Worm (Caenorhabditis elegans) whole organism, young adult: ENCODE data around the gene clec-206.
A peak's percentile ranks its signal among the peaks of the same experiment; 100 is the strongest.

Source experiments
- B0019.2 ChIP-seq: fragments of 200-800 bp; sonication (Bioruptor generic); conservative IDR thresholded peaks from 2 replicates; pipeline ENCODE4 v1.3.6; 2022; ENCODE audit warnings: missing genetic modification reagents, missing genetic modification characterization, missing compliant biosample characterization
- B0035.1 ChIP-seq: sonication (generic microtip); optimal IDR thresholded peaks from 2 replicates; lab custom pipeline; 2016; ENCODE audit warnings: missing genetic modification characterization, mild to moderate bottlenecking, missing compliant biosample characterization, missing genotype, missing genetic modification reagents
- B0336.3 ChIP-seq: fragments of 200-800 bp; sonication (Bioruptor generic); IDR thresholded peaks from 2 replicates; pipeline ENCODE4 v1.3.6; 2022; ENCODE audit warnings: missing genetic modification characterization, missing compliant biosample characterization
- F39B2.1 ChIP-seq: fragments of 200-800 bp; sonication (Bioruptor generic); IDR thresholded peaks from 2 replicates; pipeline ENCODE4 v1.3.6; 2022; ENCODE audit warnings: missing genetic modification reagents, missing genetic modification characterization, missing compliant biosample characterization
- T07F8.4 ChIP-seq: sonication (generic microtip); optimal IDR thresholded peaks from 2 replicates; lab custom pipeline; 2016; ENCODE audit warnings: mild to moderate bottlenecking, missing genetic modification characterization, moderate library complexity, missing compliant biosample characterization
- attf-3 ChIP-seq: fragments of 200-800 bp; sonication (Bioruptor generic); conservative IDR thresholded peaks from 2 replicates; pipeline ENCODE4 v1.3.6; 2022; ENCODE audit warnings: missing genetic modification reagents, missing genetic modification characterization, missing compliant biosample characterization
- ceh-27 ChIP-seq: fragments of 200-800 bp; sonication (Bioruptor generic); optimal IDR thresholded peaks from 2 replicates; lab custom pipeline; 2018; ENCODE audit warnings: mild to moderate bottlenecking, missing genetic modification characterization, moderate library complexity, missing compliant biosample characterization
- ceh-58 ChIP-seq: fragments of 200-800 bp; sonication (Bioruptor generic); IDR thresholded peaks from 2 replicates; pipeline ENCODE4 v1.3.6; 2022; ENCODE audit warnings: missing genetic modification characterization, missing compliant biosample characterization
- dpl-1 ChIP-seq: fragments of 150-350 bp; optimal IDR thresholded peaks from 2 replicates; lab custom pipeline; 2014; ENCODE audit warnings: missing biosample characterization, missing genetic modification reagents, missing genetic modification characterization
- egl-18 ChIP-seq: fragments of 200-800 bp; sonication (Bioruptor generic); IDR thresholded peaks from 2 replicates; pipeline ENCODE4 v1.3.6; 2022; ENCODE audit warnings: missing genetic modification reagents, missing genetic modification characterization, missing compliant biosample characterization
- egrh-3 ChIP-seq: fragments of 200-800 bp; sonication (Bioruptor generic); IDR thresholded peaks from 2 replicates; pipeline ENCODE4 v1.3.6; 2022; ENCODE audit warnings: missing genetic modification reagents, missing genetic modification characterization, missing compliant biosample characterization
- gei-17 ChIP-seq: fragments of 200-800 bp; sonication (Bioruptor generic); optimal IDR thresholded peaks from 2 replicates; lab custom pipeline; 2018; ENCODE audit warnings: mild to moderate bottlenecking, missing genetic modification characterization, missing compliant biosample characterization
- him-1 ChIP-seq: sonication (generic microtip); optimal IDR thresholded peaks from 2 replicates; lab custom pipeline; 2016; ENCODE audit warnings: missing genotype, missing genetic modification reagents, missing genetic modification characterization, missing compliant biosample characterization
- hsf-1 ChIP-seq: fragments of 200-800 bp; sonication (Bioruptor generic); IDR thresholded peaks from 2 replicates; pipeline ENCODE4 v1.3.6; 2022; ENCODE audit warnings: missing genetic modification reagents, missing genetic modification characterization, missing compliant biosample characterization
- lin-26 ChIP-seq: fragments of 200-800 bp; sonication (Bioruptor generic); IDR thresholded peaks from 2 replicates; pipeline ENCODE4 v1.3.6; 2022; ENCODE audit warnings: missing genetic modification reagents, missing genetic modification characterization, missing compliant biosample characterization
- lin-35 ChIP-seq, 3 experiments: fragments of 150-350 bp in 2 of 3; sonication (generic microtip) in 1 of 3; optimal IDR thresholded peaks; 2 replicates each; lab custom pipeline; 2014 to 2018; ENCODE audit warnings: missing biosample characterization in 3 of 3, missing genetic modification characterization in 3 of 3, missing genetic modification reagents in 3 of 3
- madf-3 ChIP-seq: fragments of 200-800 bp; sonication (Bioruptor generic); IDR thresholded peaks from 2 replicates; pipeline ENCODE4 v1.3.6; 2022; ENCODE audit warnings: missing genetic modification reagents, missing genetic modification characterization, missing compliant biosample characterization
- mxl-1 ChIP-seq: sonication (generic microtip); optimal IDR thresholded peaks from 2 replicates; lab custom pipeline; 2016; ENCODE audit warnings: missing genetic modification characterization, missing compliant biosample characterization
- nfyb-1 ChIP-seq: fragments of 200-800 bp; sonication (Bioruptor generic); IDR thresholded peaks from 2 replicates; pipeline ENCODE4 v1.3.6; 2022; ENCODE audit warnings: missing genetic modification reagents, missing genetic modification characterization, missing compliant biosample characterization
- nhr-120 ChIP-seq: fragments of 200-800 bp; sonication (Bioruptor generic); IDR thresholded peaks from 2 replicates; pipeline ENCODE4 v1.3.6; 2022; ENCODE audit warnings: missing genetic modification characterization, missing compliant biosample characterization
- nhr-80 ChIP-seq: sonication (generic microtip); optimal IDR thresholded peaks from 2 replicates; lab custom pipeline; 2016; ENCODE audit warnings: missing genetic modification characterization, missing compliant biosample characterization
- nhr-90 ChIP-seq: sonication (generic microtip); optimal IDR thresholded peaks from 2 replicates; lab custom pipeline; 2016; ENCODE audit warnings: missing genotype, mild to moderate bottlenecking, missing genetic modification characterization, missing compliant biosample characterization
- repo-1 ChIP-seq: sonication (generic microtip); optimal IDR thresholded peaks from 2 replicates; lab custom pipeline; 2017; ENCODE audit warnings: mild to moderate bottlenecking, missing genetic modification characterization, missing compliant biosample characterization
- rpc-1 ChIP-seq, 2 experiments: fragments of 150-350 bp in 1 of 2; sonication (generic microtip) in 1 of 2; optimal IDR thresholded peaks; 2 replicates each; lab custom pipeline; 2014 to 2018; ENCODE audit warnings: missing biosample characterization in 1 of 2, missing genetic modification characterization in 1 of 2, missing genetic modification reagents in 1 of 2, missing genotype in 1 of 2
- sea-2 ChIP-seq: fragments of 200-800 bp; sonication (Bioruptor generic); IDR thresholded peaks from 2 replicates; pipeline ENCODE4 v1.3.6; 2022; ENCODE audit warnings: missing genetic modification characterization, missing compliant biosample characterization
- tbp1 ChIP-seq: fragments of 200-800 bp; sonication (Bioruptor generic); optimal IDR thresholded peaks from 2 replicates; lab custom pipeline; 2018; ENCODE audit warnings: mild to moderate bottlenecking, missing genetic modification characterization, missing compliant biosample characterization
- unc-130 ChIP-seq: sonication (generic microtip); optimal IDR thresholded peaks from 2 replicates; lab custom pipeline; 2016; ENCODE audit warnings: missing genetic modification reagents, missing genetic modification characterization, missing compliant biosample characterization
- zfh-2 ChIP-seq: fragments of 200-800 bp; sonication (Bioruptor generic); conservative IDR thresholded peaks from 2 replicates; pipeline ENCODE4 v1.3.6; 2022; ENCODE audit warnings: missing genetic modification reagents, missing genetic modification characterization, missing compliant biosample characterization
- zim-3 ChIP-seq: sonication (generic microtip); optimal IDR thresholded peaks from 2 replicates; lab custom pipeline; 2017; ENCODE audit warnings: mild to moderate bottlenecking, missing genetic modification characterization, moderate library complexity, missing compliant biosample characterization
- ztf-18 ChIP-seq: sonication (generic microtip); optimal IDR thresholded peaks from 2 replicates; lab custom pipeline; 2016; ENCODE audit warnings: missing genotype, mild to moderate bottlenecking, missing genetic modification characterization, missing compliant biosample characterization

clec-206 gene

DNA sequence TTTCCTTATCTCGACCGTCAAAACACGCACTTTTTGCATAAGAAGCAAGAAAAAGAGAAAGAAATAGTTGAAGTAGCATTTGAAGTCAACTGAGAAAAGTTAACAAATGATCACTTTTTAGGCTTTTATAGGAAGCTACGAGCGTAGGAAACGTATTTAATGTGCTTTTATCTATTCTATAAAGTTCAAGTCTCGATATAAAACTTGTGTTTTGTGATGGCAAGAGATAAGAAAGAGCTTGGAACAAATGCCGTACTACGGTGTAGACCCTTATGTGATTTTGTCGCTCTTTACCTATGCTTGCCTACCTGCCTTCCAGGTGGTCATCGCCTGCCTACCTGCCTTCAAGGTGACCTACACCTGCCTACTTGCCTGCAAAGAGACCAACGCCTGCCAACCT lies at the start of gene clec-206:
clec-206 (minus strand) TSS at position 101 of the 400 bp plus-strand sequence.
- 0 out of 2 replicates have a peak, but pooled peaks have one; percentile 6 for TF ChIP-seq zfh-2 (GFP tag; lab: Robert Waterston, UW)
- no peak for TF ChIP-seq ztf-18 (tag; lab: Kevin White, UChicago)
- 0 out of 2 replicates have a peak, but pooled peaks have one; percentile 38 for TF ChIP-seq ceh-58 (GFP tag; lab: Robert Waterston, UW)
- no peak for TF ChIP-seq gei-17 (GFP tag; lab: Kevin White, UChicago)

DNA sequence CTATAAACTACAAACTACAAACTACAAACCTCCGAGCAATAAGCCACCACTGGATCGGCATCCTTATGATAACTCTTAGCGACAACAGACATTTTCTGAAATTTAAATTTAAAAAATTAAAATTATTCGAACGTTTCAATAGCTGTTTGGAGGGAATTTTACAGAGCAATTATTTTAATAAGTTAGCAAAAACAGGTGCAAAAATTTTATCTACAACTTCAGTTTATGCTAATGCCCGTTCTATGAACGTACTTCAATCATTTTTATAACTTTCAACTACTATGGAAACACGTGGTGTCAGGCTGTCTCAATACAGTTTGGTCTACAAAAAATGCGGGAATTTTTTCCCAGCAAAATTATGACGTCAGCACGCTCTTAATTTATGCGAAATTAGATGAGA lies 49.4 kb upstream of the clec-206 start, which contains the start of gene comt-5:
comt-5 (minus strand) TSS at position 101 of the 400 bp plus-strand sequence.
- TF ChIP-seq unc-130 (GFP tag; lab: Kevin White, UChicago): no peak
- TF ChIP-seq him-1 (tag; lab: Kevin White, UChicago): no peak
- no peak for TF ChIP-seq ceh-27 (GFP tag; lab: Kevin White, UChicago)
- no peak for TF ChIP-seq ceh-58 (GFP tag; lab: Robert Waterston, UW)
- no peak for TF ChIP-seq rpc-1 (optimal IDR thresholded peaks at IDR 0.05; lab: Kevin White, UChicago)
- TF ChIP-seq rpc-1 (tag; optimal IDR thresholded peaks at IDR 0.05; lab: Kevin White, UChicago): no peak
- no peak for TF ChIP-seq mxl-1
- TF ChIP-seq F39B2.1 (GFP tag; lab: Robert Waterston, UW): no peak
- TF ChIP-seq attf-3: no peak
- no peak for TF ChIP-seq nhr-90 (tag; lab: Kevin White, UChicago)
- TF ChIP-seq B0019.2 (GFP tag; lab: Robert Waterston, UW): no peak
- no peak for TF ChIP-seq nhr-120 (GFP tag; lab: Robert Waterston, UW)
- no peak for TF ChIP-seq zim-3 (tag; lab: Kevin White, UChicago)

DNA sequence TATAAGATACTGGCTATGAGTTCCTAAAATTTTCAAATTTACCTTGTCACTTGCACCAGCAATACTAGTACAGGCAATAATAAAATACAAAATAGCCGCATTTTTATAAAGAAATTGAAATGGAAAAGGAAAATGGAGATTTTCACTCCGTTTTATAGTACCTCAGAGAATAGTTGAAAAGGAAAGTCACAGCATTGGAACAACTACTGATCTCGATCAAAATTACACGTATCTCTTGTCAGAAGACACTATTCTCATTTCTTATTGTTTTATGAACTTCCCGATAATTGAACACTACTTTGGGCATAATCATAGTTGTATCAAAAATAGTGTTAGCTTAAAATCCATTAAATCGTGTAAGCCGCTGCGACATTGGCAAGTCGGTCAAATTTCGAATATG lies 47.4 kb upstream of the clec-206 start, which contains the start of gene Y40B10A.11:
Y40B10A.11 (minus strand) TSS at position 101 of the 400 bp plus-strand sequence.
- TF ChIP-seq sea-2 (GFP tag; lab: Robert Waterston, UW) (no peak), T07F8.4 (tag; lab: Kevin White, UChicago) (no peak), tbp1 (no peak), lin-35 (GFP tag; optimal IDR thresholded peaks at IDR 0.05; lab: Kevin White, UChicago) (no peak), dpl-1 (GFP tag; lab: Kevin White, UChicago) (no peak)
- TF ChIP-seq, all 124 proteins: peak for 0

DNA sequence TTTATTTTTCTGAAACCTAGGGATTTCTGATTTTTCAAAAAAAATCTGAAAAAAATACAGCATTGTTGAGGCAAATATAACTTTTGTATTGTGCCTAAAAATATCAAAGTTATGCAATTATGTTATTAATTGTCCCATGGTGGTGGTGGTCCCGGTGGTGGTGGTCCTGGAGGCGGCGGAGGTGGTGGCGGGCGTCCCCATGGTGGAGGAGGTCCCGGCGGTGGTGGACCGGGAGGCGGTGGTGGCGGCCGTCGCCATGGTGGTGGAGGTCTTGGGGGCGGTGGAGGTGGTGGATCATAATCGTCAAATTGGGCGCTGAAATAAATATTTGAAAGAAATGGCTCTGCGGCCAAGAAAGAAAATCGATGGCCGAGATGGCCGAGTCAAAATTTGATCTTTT lies 46.7 kb upstream of the clec-206 start:
- TF ChIP-seq madf-3 (GFP tag; lab: Robert Waterston, UW) (0 out of 2 replicates have a peak, but pooled peaks have one; percentile 38), hsf-1 (0 out of 2 replicates have a peak, but pooled peaks have one; percentile 8), repo-1 (tag; lab: Kevin White, UChicago) (no peak), B0035.1 (tag; lab: Kevin White, UChicago) (no peak), zfh-2 (GFP tag; lab: Robert Waterston, UW) (peak; percentile 93), egl-18 (GFP tag; lab: Robert Waterston, UW) (0 out of 2 replicates have a peak, but pooled peaks have one; percentile 28), lin-26 (0 out of 2 replicates have a peak, but pooled peaks have one; percentile 48), egrh-3 (GFP tag; lab: Robert Waterston, UW) (peak; percentile 97), B0336.3 (GFP tag; lab: Robert Waterston, UW) (no peak)
- TF ChIP-seq, all 124 proteins: peak for 6

ce11 chrV:2050136-2050535 lies 46.0 kb upstream of the clec-206 start, which contains the start of gene comt-4:
Gene comt-4 (minus strand): TSS chrV:2050185.
- TF ChIP-seq nfyb-1 (no peak), nhr-80 (tag; lab: Kevin White, UChicago) (peak; percentile 31)
